Worm (Caenorhabditis elegans) whole organism, L1 larva: ENCODE data around the gene copb-1.

Experiments
- C16A3.4 ChIP-seq: fragments of 150-350 bp; optimal IDR thresholded peaks from 2 replicates; lab custom pipeline; 2014; ENCODE audit warnings: missing biosample characterization, missing genetic modification characterization
- C34B4.2 ChIP-seq: sonication (generic microtip); optimal IDR thresholded peaks from 2 replicates; lab custom pipeline; 2017; ENCODE audit warnings: mild to moderate bottlenecking, missing genetic modification characterization, missing compliant biosample characterization
- Y116A8C.19 ChIP-seq: sonication (generic microtip); optimal IDR thresholded peaks from 2 replicates; lab custom pipeline; 2016; ENCODE audit warnings: missing compliant biosample characterization, missing genetic modification characterization, borderline replicate concordance
- aha-1 ChIP-seq: fragments of 150-350 bp; optimal IDR thresholded peaks from 2 replicates; lab custom pipeline; 2014; ENCODE audit warnings: missing biosample characterization, missing genetic modification characterization
- aly-2 ChIP-seq: fragments of 150-350 bp; optimal IDR thresholded peaks from 2 replicates; lab custom pipeline; 2014; ENCODE audit warnings: missing biosample characterization, missing genetic modification characterization
- blmp-1 ChIP-seq: fragments of 150-350 bp; optimal IDR thresholded peaks from 2 replicates; lab custom pipeline; 2014; ENCODE audit warnings: missing biosample characterization, missing genetic modification characterization
- ceh-90 ChIP-seq: sonication (generic microtip); optimal IDR thresholded peaks from 2 replicates; lab custom pipeline; 2016; ENCODE audit warnings: missing genetic modification characterization, missing compliant biosample characterization
- ces-1 ChIP-seq: fragments of 150-350 bp; optimal IDR thresholded peaks from 2 replicates; lab custom pipeline; 2014; ENCODE audit warnings: missing biosample characterization, missing genetic modification reagents, missing genetic modification characterization
- efl-1 ChIP-seq, 4 experiments: fragments of 150-350 bp; optimal IDR thresholded peaks in 3 of 4; peaks in 1 of 4; 1 replicate in 1 of 4; 2 replicates in 3 of 4; lab custom pipeline; 2014; ENCODE audit warnings: missing biosample characterization in 2 of 4, missing genetic modification characterization in 2 of 4, missing genetic modification reagents in 2 of 4
- efl-3 ChIP-seq: fragments of 200-800 bp; sonication (Bioruptor generic); optimal IDR thresholded peaks from 2 replicates; lab custom pipeline; 2018; ENCODE audit warnings: mild to moderate bottlenecking, missing genetic modification characterization, missing compliant biosample characterization
- egl-27 ChIP-seq, 2 experiments: fragments of 150-350 bp in 1 of 2; sonication (generic microtip); optimal IDR thresholded peaks; 3 replicates each; lab custom pipeline; 2017 to 2018; ENCODE audit warnings: missing biosample characterization in 2 of 2, missing genetic modification characterization in 2 of 2, missing genetic modification reagents in 2 of 2
- elt-2 ChIP-seq: sonication (generic microtip); optimal IDR thresholded peaks from 2 replicates; lab custom pipeline; 2016; ENCODE audit warnings: missing genetic modification characterization, mild to moderate bottlenecking, inconsistent platforms, missing compliant biosample characterization, missing genetic modification reagents
- fkh-10 ChIP-seq: sonication (generic microtip); optimal IDR thresholded peaks from 2 replicates; lab custom pipeline; 2017; ENCODE audit warnings: missing biosample characterization, missing genetic modification reagents, missing genetic modification characterization
- fkh-4 ChIP-seq: sonication (generic microtip); optimal IDR thresholded peaks from 2 replicates; lab custom pipeline; 2016; ENCODE audit warnings: missing compliant biosample characterization, missing genetic modification characterization, borderline replicate concordance
- grh-1 ChIP-seq: fragments of 200-800 bp; sonication (Bioruptor generic); IDR thresholded peaks from 2 replicates; pipeline ENCODE4 v1.3.6; 2022; ENCODE audit warnings: missing genetic modification reagents, missing genetic modification characterization, missing compliant biosample characterization
- hlh-4 ChIP-seq: sonication (generic microtip); optimal IDR thresholded peaks from 2 replicates; lab custom pipeline; 2016; ENCODE audit warnings: mild to moderate bottlenecking, missing genetic modification characterization, missing compliant biosample characterization
- hpl-2 ChIP-seq: fragments of 150-350 bp; optimal IDR thresholded peaks from 2 replicates; lab custom pipeline; 2014; ENCODE audit warnings: missing biosample characterization, missing genetic modification reagents, missing genetic modification characterization
- irx-1 ChIP-seq: sonication (generic microtip); optimal IDR thresholded peaks from 2 replicates; lab custom pipeline; 2016; ENCODE audit warnings: missing genetic modification characterization, missing compliant biosample characterization
- isw-1 ChIP-seq: fragments of 200-800 bp; sonication (Bioruptor generic); IDR thresholded peaks from 2 replicates; pipeline ENCODE4 v1.3.6; 2022; ENCODE audit warnings: missing genetic modification characterization, missing compliant biosample characterization
- jun-1 ChIP-seq: fragments of 150-350 bp; optimal IDR thresholded peaks from 2 replicates; lab custom pipeline; 2014; ENCODE audit warnings: missing biosample characterization, missing genetic modification reagents, missing genetic modification characterization
- lin-14 ChIP-seq: fragments of 200-800 bp; sonication (Bioruptor generic); optimal IDR thresholded peaks from 2 replicates; lab custom pipeline; 2018; ENCODE audit warnings: mild to moderate bottlenecking, missing genetic modification characterization, moderate library complexity, missing compliant biosample characterization
- lin-39 ChIP-seq: fragments of 150-350 bp; optimal IDR thresholded peaks from 2 replicates; lab custom pipeline; 2014; ENCODE audit warnings: missing biosample characterization, missing genetic modification reagents, missing genetic modification characterization
- lir-3 ChIP-seq: sonication (generic microtip); optimal IDR thresholded peaks from 2 replicates; lab custom pipeline; 2016; ENCODE audit warnings: mild to moderate bottlenecking, missing genetic modification characterization, moderate library complexity, missing compliant biosample characterization; ENCODE audit not compliant: poor library complexity
- mab-9 ChIP-seq: fragments of 200-800 bp; sonication (Bioruptor generic); IDR thresholded peaks from 2 replicates; pipeline ENCODE4 v1.3.6; 2022; ENCODE audit warnings: missing genetic modification reagents, missing genetic modification characterization, missing compliant biosample characterization
- mef-2 ChIP-seq: fragments of 150-350 bp; optimal IDR thresholded peaks from 2 replicates; lab custom pipeline; 2014; ENCODE audit warnings: missing biosample characterization, missing genetic modification characterization
- mep-1 ChIP-seq: fragments of 150-350 bp; optimal IDR thresholded peaks from 2 replicates; lab custom pipeline; 2014; ENCODE audit warnings: missing biosample characterization, missing genetic modification characterization
- nhr-11 ChIP-seq: fragments of 150-350 bp; optimal IDR thresholded peaks from 2 replicates; lab custom pipeline; 2014; ENCODE audit warnings: missing biosample characterization, missing genetic modification characterization
- nhr-12 ChIP-seq: sonication (generic microtip); optimal IDR thresholded peaks from 2 replicates; lab custom pipeline; 2017; ENCODE audit warnings: missing biosample characterization, missing genetic modification characterization
- nhr-20 ChIP-seq: sonication (generic microtip); optimal IDR thresholded peaks from 2 replicates; lab custom pipeline; 2016; ENCODE audit warnings: mild to moderate bottlenecking, missing genetic modification characterization, missing compliant biosample characterization
- nhr-28 ChIP-seq: fragments of 150-350 bp; optimal IDR thresholded peaks from 2 replicates; lab custom pipeline; 2014; ENCODE audit warnings: missing biosample characterization, missing genetic modification characterization
- nhr-47 ChIP-seq: sonication (generic microtip); optimal IDR thresholded peaks from 2 replicates; lab custom pipeline; 2016; ENCODE audit warnings: mild to moderate bottlenecking, missing genetic modification characterization, moderate library complexity, missing compliant biosample characterization
- nhr-71 ChIP-seq: sonication (generic microtip); optimal IDR thresholded peaks from 2 replicates; lab custom pipeline; 2016; ENCODE audit warnings: mild to moderate bottlenecking, missing genetic modification characterization, moderate library complexity, missing compliant biosample characterization
- nhr-77 ChIP-seq: fragments of 150-350 bp; optimal IDR thresholded peaks from 2 replicates; lab custom pipeline; 2014; ENCODE audit warnings: missing biosample characterization, missing genetic modification characterization
- nhr-85 ChIP-seq: sonication (generic microtip); peaks from one replicate; lab custom pipeline; 2016; ENCODE audit warnings: missing genetic modification characterization, inconsistent platforms, missing compliant biosample characterization
- pag-3 ChIP-seq: sonication (generic microtip); optimal IDR thresholded peaks from 2 replicates; lab custom pipeline; 2017; ENCODE audit warnings: missing genetic modification characterization, mild to moderate bottlenecking, missing compliant biosample characterization, antibody characterized with exemption, borderline replicate concordance; ENCODE audit not compliant: insufficient read depth
- pax-3 ChIP-seq: fragments of 200-800 bp; sonication (Bioruptor generic); optimal IDR thresholded peaks from 2 replicates; lab custom pipeline; 2018; ENCODE audit warnings: mild to moderate bottlenecking, missing genetic modification characterization, moderate library complexity, missing compliant biosample characterization
- rnt-1 ChIP-seq: sonication (generic microtip); optimal IDR thresholded peaks from 2 replicates; lab custom pipeline; 2016; ENCODE audit warnings: mild to moderate bottlenecking, missing genetic modification characterization, moderate library complexity, missing compliant biosample characterization
- skn-1 ChIP-seq: fragments of 150-350 bp; optimal IDR thresholded peaks from 2 replicates; lab custom pipeline; 2014; ENCODE audit warnings: missing biosample characterization, missing genetic modification characterization
- snpc-4 ChIP-seq: fragments of 150-350 bp; optimal IDR thresholded peaks from 2 replicates; lab custom pipeline; 2014; ENCODE audit warnings: missing biosample characterization, missing genetic modification characterization
- snu-23 ChIP-seq: sonication (generic microtip); optimal IDR thresholded peaks from 2 replicates; lab custom pipeline; 2016; ENCODE audit warnings: missing genetic modification characterization, missing compliant biosample characterization
- sox-4 ChIP-seq: sonication (generic microtip); optimal IDR thresholded peaks from 2 replicates; lab custom pipeline; 2016; ENCODE audit warnings: missing genetic modification characterization, missing compliant biosample characterization
- sptf-1 ChIP-seq: fragments of 150-350 bp; optimal IDR thresholded peaks from 2 replicates; lab custom pipeline; 2014; ENCODE audit warnings: missing biosample characterization, missing genetic modification characterization
- tbx-2 ChIP-seq: sonication (generic microtip); optimal IDR thresholded peaks from 2 replicates; lab custom pipeline; 2016; ENCODE audit warnings: missing genetic modification characterization, missing compliant biosample characterization
- tlp-1 ChIP-seq: fragments of 150-350 bp; optimal IDR thresholded peaks from 2 replicates; lab custom pipeline; 2014; ENCODE audit warnings: missing biosample characterization, missing genetic modification characterization
- unc-130 ChIP-seq: fragments of 150-350 bp; optimal IDR thresholded peaks from 2 replicates; lab custom pipeline; 2017; ENCODE audit warnings: missing biosample characterization, missing genetic modification characterization, inconsistent platforms
- unc-30 ChIP-seq: sonication (generic microtip); optimal IDR thresholded peaks from 2 replicates; lab custom pipeline; 2017; ENCODE audit warnings: missing biosample characterization, missing genetic modification characterization
- unc-62 ChIP-seq: fragments of 150-350 bp; optimal IDR thresholded peaks from 2 replicates; lab custom pipeline; 2014; ENCODE audit warnings: missing biosample characterization, missing genetic modification reagents, missing genetic modification characterization
- unc-86 ChIP-seq: sonication (generic microtip); optimal IDR thresholded peaks from 2 replicates; lab custom pipeline; 2016; ENCODE audit warnings: missing genetic modification characterization, missing compliant biosample characterization
- vab-15 ChIP-seq: sonication (generic microtip); optimal IDR thresholded peaks from 2 replicates; lab custom pipeline; 2017; ENCODE audit warnings: missing genotype, mild to moderate bottlenecking, missing genetic modification characterization, missing compliant biosample characterization
- zag-1 ChIP-seq: fragments of 150-350 bp; optimal IDR thresholded peaks from 2 replicates; lab custom pipeline; 2014; ENCODE audit warnings: missing biosample characterization, missing genetic modification characterization
- zip-4 ChIP-seq: fragments of 200-800 bp; sonication (Bioruptor generic); optimal IDR thresholded peaks from 2 replicates; lab custom pipeline; 2018; ENCODE audit warnings: mild to moderate bottlenecking, missing genetic modification characterization, moderate library complexity, missing compliant biosample characterization
- ztf-11 ChIP-seq, 2 experiments: sonication (generic microtip); optimal IDR thresholded peaks; 2 replicates each; lab custom pipeline; 2016 to 2017; ENCODE audit warnings: missing genetic modification characterization in 2 of 2, missing biosample characterization in 1 of 2, missing compliant biosample characterization in 1 of 2
- ztf-4 ChIP-seq: fragments of 150-350 bp; optimal IDR thresholded peaks from 2 replicates; lab custom pipeline; 2014; ENCODE audit warnings: missing biosample characterization, missing genetic modification characterization

Gene copb-1

ce11 chrII:3076915-3077314 lies 1.7 kb upstream of the copb-1 start, which contains the start of gene Y25C1A.8:
TSS of gene Y25C1A.8 (minus strand) at chrII:3076959.
- TF ChIP-seq ceh-90 (tag; lab: Kevin White, UChicago) (peak; percentile 42), mab-9 (peak; percentile 86), pag-3 (tag; lab: Kevin White, UChicago) (no peak), unc-62 (GFP tag; lab: Kevin White, UChicago) (no peak), lin-39 (tag; lab: Kevin White, UChicago) (peak; percentile 94), nhr-85 (peak; percentile 94), unc-30 (tag; lab: Kevin White, UChicago) (no peak), lin-14 (peak; percentile 93), ztf-4 (tag; lab: Kevin White, UChicago) (peak; percentile 86), nhr-47 (tag; lab: Kevin White, UChicago) (no peak), ces-1 (no peak), fkh-4 (peak; percentile 60), nhr-77 (tag; lab: Kevin White, UChicago) (peak; percentile 56), mep-1 (tag; lab: Kevin White, UChicago) (peak; percentile 91), ztf-11 (tag; optimal IDR thresholded peaks at IDR 0.05; lab: Kevin White, UChicago) (peak; percentile 26 to 85), hlh-4 (no peak), vab-15 (peak; percentile 79), tbx-2 (tag; lab: Kevin White, UChicago) (peak; percentile 94), pax-3 (tag; lab: Kevin White, UChicago) (peak; percentile 81), snpc-4 (tag; lab: Kevin White, UChicago) (peak; percentile 78), grh-1 (peak; percentile 89), nhr-11 (tag; lab: Kevin White, UChicago) (peak; percentile 66), nhr-20 (no peak), jun-1 (peak; percentile 81), rnt-1 (tag; lab: Kevin White, UChicago) (peak; percentile 98), unc-130 (tag; lab: Kevin White, UChicago) (peak; percentile 84), blmp-1 (tag; lab: Kevin White, UChicago) (peak; percentile 43), isw-1 (peak; percentile 90), nhr-28 (tag; lab: Kevin White, UChicago) (no peak), mef-2 (peak; percentile 79), zag-1 (tag; lab: Kevin White, UChicago) (no peak), irx-1 (tag; lab: Kevin White, UChicago) (peak; percentile 91), skn-1 (tag; lab: Kevin White, UChicago) (peak; percentile 85), C34B4.2 (tag; lab: Kevin White, UChicago) (peak; percentile 78), egl-27 (tag; optimal IDR thresholded peaks at IDR 0.05; lab: Kevin White, UChicago) (peak in 1 of 2 experiments; percentile 45), tlp-1 (tag; lab: Kevin White, UChicago) (no peak), nhr-12 (tag; lab: Kevin White, UChicago) (no peak), unc-86 (tag; lab: Kevin White, UChicago) (peak; percentile 90), efl-3 (GFP tag; lab: Kevin White, UChicago) (peak; percentile 34), snu-23 (GFP tag; lab: Kevin White, UChicago) (peak; percentile 95), aha-1 (tag; lab: Kevin White, UChicago) (peak; percentile 48), lir-3 (tag; lab: Kevin White, UChicago) (no peak), efl-1 (optimal IDR thresholded peaks at IDR 0.05; lab: Kevin White, UChicago) (peak; percentile 92 to 95), efl-1 (GFP tag; optimal IDR thresholded peaks at IDR 0.05 in 1 of 2; lab: Kevin White, UChicago) (peak; percentile 80 to 98), elt-2 (tag; lab: Kevin White, UChicago) (peak; percentile 83), Y116A8C.19 (tag; lab: Kevin White, UChicago) (no peak), fkh-10 (GFP tag; lab: Kevin White, UChicago) (peak; percentile 87), aly-2 (peak; percentile 58), nhr-71 (peak; percentile 94), sptf-1 (tag; lab: Kevin White, UChicago) (no peak), sox-4 (tag; lab: Kevin White, UChicago) (peak; percentile 72), hpl-2 (GFP tag; lab: Kevin White, UChicago) (peak; percentile 88), zip-4 (peak; percentile 87), C16A3.4 (peak; percentile 89)
